Worm (Caenorhabditis elegans): ENCODE measurements around the gene H20E11.2.
"Not testable (repeated sequence)": the region's sequence is repeated elsewhere in the genome, so short reads cannot be mapped to it uniquely, and the experiment has no call there.

The H20E11.2 gene

ce11 chrIV:6827477-6827876 is at the start of gene H20E11.2:
H20E11.2 (plus strand) TSS chrIV:6827777.
- not testable (repeated sequence) for TF ChIP-seq nhr-28 (tag; optimal IDR thresholded peaks at IDR 0.05); ham-2 (GFP tag; optimal IDR thresholded peaks at IDR 0.05); lin-13 (tag; optimal IDR thresholded peaks at IDR 0.05)

ce11 chrIV:6785151-6785550 is 42.4 kb upstream of the H20E11.2 start, which contains the start of gene dyci-1:
dyci-1 (minus strand) TSS chrIV:6785272.
- peak; percentile 91 for TF ChIP-seq ham-2 (GFP tag; optimal IDR thresholded peaks at IDR 0.05)
- TF ChIP-seq hlh-1 (tag; optimal IDR thresholded peaks at IDR 0.05): peak; percentile 41
- no peak for TF ChIP-seq mls-2 (tag; optimal IDR thresholded peaks at IDR 0.05)
- TF ChIP-seq unc-120 (tag; optimal IDR thresholded peaks at IDR 0.05; ENCODE audit: poor library complexity, severe bottlenecking): peak; percentile 77
- peak; percentile 38 for TF ChIP-seq pha-4 (tag; optimal IDR thresholded peaks at IDR 0.05)

ce11 chrIV:6785873-6786272 is 41.7 kb upstream of the H20E11.2 start:
- no peak for TF ChIP-seq mls-2 (tag; optimal IDR thresholded peaks at IDR 0.05)
- TF ChIP-seq flh-1 (GFP tag; optimal IDR thresholded peaks at IDR 0.05): no peak
- TF ChIP-seq ces-1 (GFP tag; optimal IDR thresholded peaks at IDR 0.05): peak; percentile 35
- peak; percentile 25 for TF ChIP-seq mep-1 (tag; optimal IDR thresholded peaks at IDR 0.05)
- TF ChIP-seq elt-3 (tag; optimal IDR thresholded peaks at IDR 0.05): no peak
- peak; percentile 80 for TF ChIP-seq unc-120 (tag; optimal IDR thresholded peaks at IDR 0.05; ENCODE audit: poor library complexity, severe bottlenecking)
- no peak for TF ChIP-seq lin-32 (GFP tag; optimal IDR thresholded peaks at IDR 0.05)
- TF ChIP-seq nhr-237 (tag; optimal IDR thresholded peaks at IDR 0.05): peak; percentile 49
- no peak for TF ChIP-seq cnd-1 (tag; optimal IDR thresholded peaks at IDR 0.05)

ce11 chrIV:6789950-6790349 is 37.6 kb upstream of the H20E11.2 start:
- TF ChIP-seq cnd-1 (tag; optimal IDR thresholded peaks at IDR 0.05) (no peak), unc-39 (tag; optimal IDR thresholded peaks at IDR 0.05) (no peak), hlh-1 (tag; optimal IDR thresholded peaks at IDR 0.05) (no peak), lin-32 (GFP tag; optimal IDR thresholded peaks at IDR 0.05) (no peak), unc-62 (GFP tag; optimal IDR thresholded peaks at IDR 0.05) (no peak), sem-2 (GFP tag; optimal IDR thresholded peaks at IDR 0.05) (no peak), unc-120 (tag; optimal IDR thresholded peaks at IDR 0.05; ENCODE audit: poor library complexity, severe bottlenecking) (no peak), lin-13 (tag; optimal IDR thresholded peaks at IDR 0.05) (no peak), nhr-2 (tag; optimal IDR thresholded peaks at IDR 0.05) (no peak), mab-5 (tag; optimal IDR thresholded peaks at IDR 0.05) (no peak), nhr-76 (tag; optimal IDR thresholded peaks at IDR 0.05) (no peak), elt-1 (tag; optimal IDR thresholded peaks at IDR 0.05; ENCODE audit: borderline replicate concordance, insufficient read depth) (no peak), zip-8 (tag; optimal IDR thresholded peaks at IDR 0.05) (no peak), ceh-43 (GFP tag; optimal IDR thresholded peaks at IDR 0.05) (no peak), nhr-237 (tag; optimal IDR thresholded peaks at IDR 0.05) (no peak), pha-4 (tag; optimal IDR thresholded peaks at IDR 0.05) (no peak), flh-1 (GFP tag; optimal IDR thresholded peaks at IDR 0.05) (no peak), tbx-8 (GFP tag; optimal IDR thresholded peaks at IDR 0.05) (no peak), blmp-1 (tag; optimal IDR thresholded peaks at IDR 0.05) (no peak)

ce11 chrIV:6790438-6791124 is 37.0 kb upstream of the H20E11.2 start, which contains the start of the genes C17H12.2 and vha-8:
C17H12.2 (minus strand) TSS chrIV:6790488.
vha-8 (plus strand) TSS chrIV:6791074.
- no peak for TF ChIP-seq nhr-28 (tag; optimal IDR thresholded peaks at IDR 0.05)
- TF ChIP-seq ceh-83 (GFP tag; optimal IDR thresholded peaks at IDR 0.05): no peak
- peak; percentile 34 for TF ChIP-seq elt-1 (tag; optimal IDR thresholded peaks at IDR 0.05; ENCODE audit: borderline replicate concordance, insufficient read depth)
- peak; percentile 74 for TF ChIP-seq sptf-1 (tag; optimal IDR thresholded peaks at IDR 0.05)
- peak; percentile 35 for TF ChIP-seq mab-5 (tag; optimal IDR thresholded peaks at IDR 0.05)
- TF ChIP-seq pha-4 (tag; optimal IDR thresholded peaks at IDR 0.05): peak; percentile 70
- peak; percentile 41 for TF ChIP-seq elt-3 (tag; optimal IDR thresholded peaks at IDR 0.05)
- peak; percentile 82 for TF ChIP-seq lin-13 (tag; optimal IDR thresholded peaks at IDR 0.05)
- TF ChIP-seq snpc-4 (tag; optimal IDR thresholded peaks at IDR 0.05): no peak
- peak; percentile 91 for TF ChIP-seq unc-62 (GFP tag; optimal IDR thresholded peaks at IDR 0.05)
- no peak for TF ChIP-seq bed-3 (GFP tag; optimal IDR thresholded peaks at IDR 0.05)
- peak; percentile 82 for TF ChIP-seq lsy-2 (tag; optimal IDR thresholded peaks at IDR 0.05)
- peak; percentile 57 for TF ChIP-seq drap-1 (GFP tag; optimal IDR thresholded peaks at IDR 0.05)
- TF ChIP-seq cnd-1 (tag; optimal IDR thresholded peaks at IDR 0.05): peak; percentile 40
- peak; percentile 75 for TF ChIP-seq hlh-1 (tag; optimal IDR thresholded peaks at IDR 0.05)
- peak; percentile 95 for TF ChIP-seq nhr-237 (tag; optimal IDR thresholded peaks at IDR 0.05)
- peak; percentile 93 for TF ChIP-seq unc-120 (tag; optimal IDR thresholded peaks at IDR 0.05; ENCODE audit: poor library complexity, severe bottlenecking)
- no peak for TF ChIP-seq zip-8 (tag; optimal IDR thresholded peaks at IDR 0.05)
- peak; percentile 36 for TF ChIP-seq ztf-11 (tag; optimal IDR thresholded peaks at IDR 0.05)
- peak; percentile 30 for TF ChIP-seq ham-2 (GFP tag; optimal IDR thresholded peaks at IDR 0.05)
- peak; percentile 78 for TF ChIP-seq ces-1 (GFP tag; optimal IDR thresholded peaks at IDR 0.05)
- peak; percentile 44 for TF ChIP-seq nhr-2 (tag; optimal IDR thresholded peaks at IDR 0.05)
- peak; percentile 43 for TF ChIP-seq blmp-1 (tag; optimal IDR thresholded peaks at IDR 0.05)
- peak; percentile 99 for TF ChIP-seq mep-1 (tag; optimal IDR thresholded peaks at IDR 0.05)
- peak; percentile 85 for TF ChIP-seq ceh-39 (tag; optimal IDR thresholded peaks at IDR 0.05)
- TF ChIP-seq mls-2 (tag; optimal IDR thresholded peaks at IDR 0.05): peak; percentile 31
- no peak for TF ChIP-seq M03D4.4 (tag; optimal IDR thresholded peaks at IDR 0.05)
